Worm (Caenorhabditis elegans) whole organism, L4 larva: ENCODE data around the gene tnc-2.

Source experiments
- T20F7.1 ChIP-seq: fragments of 200-800 bp; sonication (Bioruptor generic); optimal IDR thresholded peaks from 2 replicates; lab custom pipeline; 2018; ENCODE audit warnings: mild to moderate bottlenecking, missing genetic modification characterization, missing compliant biosample characterization
- ZK546.5 ChIP-seq, 2 experiments: sonication (generic microtip); optimal IDR thresholded peaks; 2 replicates each; lab custom pipeline; 2017; ENCODE audit warnings: missing biosample characterization in 2 of 2, missing genetic modification characterization in 2 of 2
- aha-1 ChIP-seq: fragments of 150-350 bp; peaks from one replicate; lab custom pipeline; 2014; ENCODE audit warnings: missing biosample characterization, missing genetic modification characterization
- arid-1 ChIP-seq: fragments of 200-800 bp; sonication (Bioruptor generic); conservative IDR thresholded peaks from 2 replicates; pipeline ENCODE4 v1.3.6; 2022; ENCODE audit warnings: missing genetic modification reagents, missing genetic modification characterization, missing compliant biosample characterization
- ceh-20 ChIP-seq: fragments of 200-800 bp; sonication (Bioruptor generic); IDR thresholded peaks from 2 replicates; pipeline ENCODE4 v1.3.6; 2022; ENCODE audit warnings: missing genetic modification reagents, missing genetic modification characterization, missing compliant biosample characterization
- ceh-28 ChIP-seq: fragments of 150-350 bp; optimal IDR thresholded peaks from 2 replicates; lab custom pipeline; 2014; ENCODE audit warnings: missing biosample characterization, missing genetic modification reagents, missing genetic modification characterization
- ceh-62 ChIP-seq: sonication (generic microtip); optimal IDR thresholded peaks from 2 replicates; lab custom pipeline; 2017; ENCODE audit warnings: missing biosample characterization, missing genetic modification characterization
- ceh-82 ChIP-seq: sonication (generic microtip); optimal IDR thresholded peaks from 2 replicates; lab custom pipeline; 2017; ENCODE audit warnings: missing biosample characterization, missing genetic modification characterization
- ces-1 ChIP-seq: fragments of 150-350 bp; sonication (generic microtip); optimal IDR thresholded peaks from 4 replicates; lab custom pipeline; 2014; ENCODE audit warnings: missing biosample characterization, missing genetic modification reagents, missing genetic modification characterization
- cey-2 ChIP-seq: sonication (generic microtip); optimal IDR thresholded peaks from 3 replicates; lab custom pipeline; 2017; ENCODE audit warnings: missing genetic modification characterization, mild to moderate bottlenecking, missing compliant biosample characterization, antibody characterized with exemption, borderline replicate concordance; ENCODE audit not compliant: insufficient read depth
- daf-16 ChIP-seq, 3 experiments: sonication (generic microtip); optimal IDR thresholded peaks; 2 replicates each; lab custom pipeline; 2016 to 2017; ENCODE audit warnings: missing genetic modification characterization in 3 of 3, missing genetic modification reagents in 3 of 3, mild to moderate bottlenecking in 2 of 3, missing compliant biosample characterization in 2 of 3, missing biosample characterization in 1 of 3, moderate library complexity in 1 of 3
- dmd-6 ChIP-seq: fragments of 200-800 bp; sonication (Bioruptor generic); IDR thresholded peaks from 2 replicates; pipeline ENCODE4 v1.3.6; 2022; ENCODE audit warnings: missing genetic modification reagents, missing genetic modification characterization, missing compliant biosample characterization
- dmd-8 ChIP-seq: fragments of 200-800 bp; sonication (Bioruptor generic); IDR thresholded peaks from 2 replicates; pipeline ENCODE4 v1.3.6; 2022; ENCODE audit warnings: missing genetic modification characterization, missing compliant biosample characterization
- dpl-1 ChIP-seq: fragments of 150-350 bp; optimal IDR thresholded peaks from 2 replicates; lab custom pipeline; 2014; ENCODE audit warnings: missing biosample characterization, missing genetic modification reagents, missing genetic modification characterization
- dve-1 ChIP-seq: sonication (generic microtip); optimal IDR thresholded peaks from 2 replicates; lab custom pipeline; 2017; ENCODE audit warnings: antibody characterized with exemption, mild to moderate bottlenecking, missing genetic modification characterization, missing compliant biosample characterization; ENCODE audit not compliant: insufficient read depth
- egl-43 ChIP-seq: fragments of 200-800 bp; sonication (Bioruptor generic); IDR thresholded peaks from 2 replicates; pipeline ENCODE4 v1.3.6; 2022; ENCODE audit warnings: missing genetic modification reagents, missing genetic modification characterization, missing compliant biosample characterization
- hif-1 ChIP-seq, 2 experiments: sonication (generic microtip); optimal IDR thresholded peaks; 2 replicates each; lab custom pipeline; 2016 to 2017; ENCODE audit warnings: missing compliant biosample characterization in 2 of 2, missing genetic modification characterization in 2 of 2, missing genetic modification reagents in 2 of 2, missing genotype in 2 of 2, mild to moderate bottlenecking in 1 of 2
- hlh-11 ChIP-seq: fragments of 200-800 bp; sonication (Bioruptor generic); optimal IDR thresholded peaks from 2 replicates; lab custom pipeline; 2018; ENCODE audit warnings: mild to moderate bottlenecking, missing genetic modification characterization, missing compliant biosample characterization
- lin-1 ChIP-seq: fragments of 200-800 bp; sonication (Bioruptor generic); IDR thresholded peaks from 2 replicates; pipeline ENCODE4 v1.3.6; 2022; ENCODE audit warnings: missing genetic modification reagents, missing genetic modification characterization, missing compliant biosample characterization
- lin-38 ChIP-seq: fragments of 200-800 bp; sonication (Bioruptor generic); IDR thresholded peaks from 2 replicates; pipeline ENCODE4 v1.3.6; 2022; ENCODE audit warnings: missing genetic modification reagents, missing genetic modification characterization, missing compliant biosample characterization
- lsy-2 ChIP-seq, 2 experiments: fragments of 150-350 bp in 1 of 2; sonication (generic microtip) in 1 of 2; optimal IDR thresholded peaks; 2 replicates each; lab custom pipeline; 2014 to 2017; ENCODE audit warnings: missing biosample characterization in 2 of 2, missing genetic modification characterization in 2 of 2
- mdl-1 ChIP-seq, 2 experiments: fragments of 150-350 bp in 1 of 2; sonication (generic microtip) in 1 of 2; optimal IDR thresholded peaks; 2 replicates each; lab custom pipeline; 2014 to 2017; ENCODE audit warnings: missing biosample characterization in 2 of 2, missing genetic modification characterization in 2 of 2
- mxl-3 ChIP-seq: fragments of 200-800 bp; sonication (Bioruptor generic); optimal IDR thresholded peaks from 2 replicates; lab custom pipeline; 2018; ENCODE audit warnings: mild to moderate bottlenecking, missing genetic modification characterization, missing compliant biosample characterization
- nhr-102 ChIP-seq: sonication (generic microtip); optimal IDR thresholded peaks from 2 replicates; lab custom pipeline; 2016; ENCODE audit warnings: mild to moderate bottlenecking, missing genetic modification characterization, moderate library complexity, missing compliant biosample characterization
- nhr-28 ChIP-seq: fragments of 150-350 bp; optimal IDR thresholded peaks from 2 replicates; lab custom pipeline; 2014; ENCODE audit warnings: missing biosample characterization, missing genetic modification characterization
- nhr-41 ChIP-seq: fragments of 200-800 bp; sonication (Bioruptor generic); IDR thresholded peaks from 2 replicates; pipeline ENCODE4 v1.3.6; 2022; ENCODE audit warnings: missing genetic modification reagents, missing genetic modification characterization, missing compliant biosample characterization
- php-3 ChIP-seq: fragments of 200-800 bp; sonication (Bioruptor generic); IDR thresholded peaks from 2 replicates; pipeline ENCODE4 v1.3.6; 2022; ENCODE audit warnings: missing genetic modification reagents, missing genetic modification characterization, missing compliant biosample characterization
- pqm-1 ChIP-seq: sonication (generic microtip); optimal IDR thresholded peaks from 2 replicates; lab custom pipeline; 2017; ENCODE audit warnings: missing biosample characterization, missing genetic modification characterization
- set-16 ChIP-seq: fragments of 200-800 bp; sonication (Bioruptor generic); IDR thresholded peaks from 2 replicates; pipeline ENCODE4 v1.3.6; 2022; ENCODE audit warnings: missing genetic modification reagents, missing genetic modification characterization, missing compliant biosample characterization
- skn-1 ChIP-seq: fragments of 150-350 bp; optimal IDR thresholded peaks from 2 replicates; lab custom pipeline; 2014; ENCODE audit warnings: missing biosample characterization, missing genetic modification characterization
- snpc-1.2 ChIP-seq: fragments of 200-800 bp; sonication (Bioruptor generic); IDR thresholded peaks from 2 replicates; pipeline ENCODE4 v1.3.6; 2022; ENCODE audit warnings: missing genetic modification reagents, missing genetic modification characterization, missing compliant biosample characterization
- snpc-4 ChIP-seq: fragments of 150-350 bp; optimal IDR thresholded peaks from 2 replicates; lab custom pipeline; 2014; ENCODE audit warnings: missing biosample characterization, missing genetic modification characterization
- spr-1 ChIP-seq: sonication (generic microtip); optimal IDR thresholded peaks from 2 replicates; lab custom pipeline; 2016; ENCODE audit warnings: mild to moderate bottlenecking, missing genetic modification characterization, missing compliant biosample characterization
- unc-62 ChIP-seq, 3 experiments: fragments of 150-350 bp in 1 of 3; sonication (generic microtip); optimal IDR thresholded peaks in 2 of 3; peaks in 1 of 3; 1 replicate in 1 of 3; 2 replicates in 2 of 3; lab custom pipeline; 2014 to 2017; ENCODE audit warnings: missing biosample characterization in 3 of 3, missing genetic modification characterization in 3 of 3, missing genetic modification reagents in 3 of 3, missing genotype in 1 of 3
- zip-11 ChIP-seq: fragments of 200-800 bp; sonication (Bioruptor generic); IDR thresholded peaks from 2 replicates; pipeline ENCODE4 v1.3.6; 2022; ENCODE audit warnings: missing genetic modification characterization, missing compliant biosample characterization
- zip-2 ChIP-seq: fragments of 150-350 bp; optimal IDR thresholded peaks from 2 replicates; lab custom pipeline; 2014; ENCODE audit warnings: missing biosample characterization, missing genetic modification characterization
- ztf-11 ChIP-seq: fragments of 150-350 bp; optimal IDR thresholded peaks from 2 replicates; lab custom pipeline; 2014; ENCODE audit warnings: missing biosample characterization, missing genetic modification characterization

The tnc-2 gene

DNA sequence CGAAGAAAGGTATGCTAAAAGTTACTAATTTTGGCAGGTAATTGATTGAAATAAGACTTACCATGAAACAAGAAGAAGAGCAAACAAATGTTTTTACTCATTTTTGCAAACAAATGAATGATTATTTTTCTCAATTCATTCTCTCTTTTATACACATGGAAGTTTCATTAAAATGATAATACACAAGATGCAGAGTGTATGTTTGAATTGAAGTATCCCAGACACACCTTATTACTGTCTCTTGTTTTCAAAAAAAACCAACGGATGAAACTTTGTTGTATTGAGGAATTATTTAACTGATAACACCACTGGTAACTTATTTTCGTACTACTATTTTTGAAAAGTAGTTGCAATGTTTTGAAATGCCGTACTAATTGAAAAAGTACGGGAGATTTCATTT lies 12.7 kb downstream of the tnc-2 start, which contains the start of gene clec-59:
Gene clec-59, minus strand, starts transcription at position 101 of the 400 bp plus-strand sequence.
- no peak for TF ChIP-seq set-16 (GFP tag; lab: Robert Waterston, UW)
- no peak for TF ChIP-seq ceh-82 (tag; lab: Kevin White, UChicago)
- TF ChIP-seq mdl-1 (tag; optimal IDR thresholded peaks at IDR 0.05; lab: Kevin White, UChicago) = no peak
- no peak for TF ChIP-seq hlh-11 (tag; lab: Kevin White, UChicago)
- no peak for TF ChIP-seq lin-1 (GFP tag; lab: Robert Waterston, UW)
- TF ChIP-seq lsy-2 (tag; optimal IDR thresholded peaks at IDR 0.05; lab: Kevin White, UChicago) = no peak
- TF ChIP-seq T20F7.1 (GFP tag; lab: Kevin White, UChicago) = no peak
- no peak for TF ChIP-seq ZK546.5 (tag; optimal IDR thresholded peaks at IDR 0.05; lab: Kevin White, UChicago)
- TF ChIP-seq snpc-4 (tag; lab: Kevin White, UChicago) = no peak
- TF ChIP-seq arid-1 (GFP tag; lab: Robert Waterston, UW) = no peak
- no peak for TF ChIP-seq ceh-28 (tag; lab: Kevin White, UChicago)
- no peak for TF ChIP-seq spr-1 (tag; lab: Kevin White, UChicago)
- TF ChIP-seq egl-43 (GFP tag; lab: Robert Waterston, UW) = no peak
- TF ChIP-seq lin-38 (GFP tag; lab: Robert Waterston, UW) = no peak
- TF ChIP-seq nhr-102 = no peak
- no peak for TF ChIP-seq skn-1 (tag; lab: Kevin White, UChicago)
- no peak for TF ChIP-seq zip-2
- TF ChIP-seq ces-1 (GFP tag; lab: Kevin White, UChicago) = no peak
- no peak for TF ChIP-seq nhr-41 (GFP tag; lab: Robert Waterston, UW)

DNA sequence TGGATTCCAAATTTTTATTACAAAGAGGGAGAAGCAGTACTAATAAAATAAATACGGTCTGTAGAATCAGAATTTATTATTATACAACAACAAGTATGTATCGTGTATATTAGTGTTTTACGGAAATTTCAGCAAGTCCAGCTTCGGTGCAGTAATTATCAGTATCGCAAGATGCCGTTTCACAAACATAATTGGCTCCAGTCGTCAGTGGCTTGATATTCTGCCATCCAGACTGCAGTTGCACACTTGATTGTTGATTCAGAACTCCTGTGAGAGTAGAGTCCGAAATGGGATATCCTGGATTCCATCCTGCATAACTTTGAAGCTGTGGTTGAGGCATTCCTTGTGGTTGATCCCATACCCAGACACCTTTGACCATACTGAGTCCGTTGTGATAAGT lies 13.4 kb downstream of the tnc-2 start:
- no peak for TF ChIP-seq dmd-8 (GFP tag; lab: Robert Waterston, UW)
- TF ChIP-seq aha-1 = peak; percentile 91

DNA sequence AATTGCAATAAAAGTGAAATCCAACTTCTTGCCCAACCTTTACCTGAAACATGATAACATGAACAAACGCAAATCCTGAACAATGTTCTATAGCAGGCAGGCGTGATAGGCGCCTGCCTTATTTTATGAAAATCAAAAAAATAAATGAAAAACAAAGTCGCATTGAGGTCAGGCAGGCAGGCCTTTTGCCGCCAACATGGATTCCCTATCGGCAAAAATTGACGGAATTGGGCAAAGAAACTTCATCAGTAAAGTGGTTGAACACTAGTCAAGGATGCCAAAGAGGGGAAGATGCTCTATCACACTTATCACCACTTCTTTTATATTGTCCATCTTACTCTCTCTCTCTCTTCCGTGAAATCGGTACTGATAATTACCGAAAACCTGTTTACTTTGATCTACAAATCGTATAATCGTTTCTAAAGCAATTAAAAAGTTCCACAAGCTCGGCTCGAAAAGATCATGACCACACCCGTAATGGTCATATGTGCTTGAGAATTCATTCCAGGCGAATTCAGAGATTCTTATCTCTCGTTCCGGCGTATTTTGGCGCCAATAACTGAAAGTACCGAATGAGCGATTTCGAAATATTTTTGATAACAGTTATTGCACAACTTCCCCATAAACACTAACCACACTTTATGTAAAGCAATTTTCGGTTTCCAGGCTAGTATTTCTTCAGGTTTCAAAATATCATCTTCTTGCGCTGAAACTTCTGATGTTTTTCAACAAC lies 15.3 kb downstream of the tnc-2 start, which contains the start of the genes clec-60 and ZK666.11:
Gene clec-60, minus strand, starts transcription at position 51 of the 733 bp plus-strand sequence.
Gene ZK666.11, plus strand, starts transcription at position 699 of the 733 bp plus-strand sequence.
- TF ChIP-seq ces-1 (GFP tag; lab: Kevin White, UChicago) (no peak), pqm-1 (peak; percentile 2), ZK546.5 (tag; optimal IDR thresholded peaks at IDR 0.05; lab: Kevin White, UChicago) (no peak), dmd-6 (GFP tag; lab: Robert Waterston, UW) (peak; percentile 27; the same call in 1 of the 2 replicates), nhr-28 (peak; percentile 73), hlh-11 (tag; lab: Kevin White, UChicago) (peak; percentile 37)

DNA sequence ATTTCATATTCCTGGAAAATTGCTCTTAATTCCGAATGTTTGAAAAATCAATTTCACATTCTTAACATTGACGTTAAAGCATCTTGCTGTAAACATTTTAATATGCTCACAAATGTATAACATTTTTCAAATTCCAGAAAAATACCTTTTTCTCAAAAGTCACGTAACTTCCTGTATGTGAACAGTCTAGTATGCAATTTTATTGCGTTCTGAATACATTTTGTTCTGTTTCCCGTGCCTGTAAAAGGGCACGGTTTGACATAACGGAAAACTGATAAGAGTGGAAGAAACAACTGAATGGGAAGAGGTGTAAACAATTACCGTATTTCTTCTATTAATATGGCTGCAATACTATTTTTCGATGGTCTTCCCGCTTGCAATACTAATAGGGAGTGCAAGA lies 16.2 kb downstream of the tnc-2 start:
- peak; percentile 50; the same call in 1 of the 2 replicates for TF ChIP-seq dmd-6 (GFP tag; lab: Robert Waterston, UW)
- peak; percentile 2 for TF ChIP-seq hlh-11 (tag; lab: Kevin White, UChicago)
- no peak for TF ChIP-seq mxl-3 (GFP tag; lab: Kevin White, UChicago)
- TF ChIP-seq ceh-62 = no peak
- TF ChIP-seq mdl-1 (tag; optimal IDR thresholded peaks at IDR 0.05; lab: Kevin White, UChicago) = no peak
- peak in 1 of 2 experiments; percentile 84 for TF ChIP-seq hif-1 (tag; optimal IDR thresholded peaks at IDR 0.05; lab: Kevin White, UChicago)
- peak; percentile 84 for TF ChIP-seq pqm-1
- TF ChIP-seq cey-2 (tag; lab: Kevin White, UChicago) = no peak
- no peak for TF ChIP-seq zip-11 (GFP tag; lab: Robert Waterston, UW)
- peak; percentile 61 for TF ChIP-seq nhr-28
- no peak for TF ChIP-seq nhr-41 (GFP tag; lab: Robert Waterston, UW)
- peak; percentile 77 for TF ChIP-seq aha-1
- no peak for TF ChIP-seq lin-38 (GFP tag; lab: Robert Waterston, UW)
- TF ChIP-seq snpc-1.2 (GFP tag; lab: Robert Waterston, UW) = no peak
- TF ChIP-seq dve-1 (tag; lab: Kevin White, UChicago) = peak; percentile 13
- no peak for TF ChIP-seq ceh-20
- TF ChIP-seq unc-62 (GFP tag; optimal IDR thresholded peaks at IDR 0.05 in 1 of 2; lab: Kevin White, UChicago) = peak in 1 of 2 experiments; percentile 27
- no peak for TF ChIP-seq unc-62 (tag; optimal IDR thresholded peaks at IDR 0.05; lab: Kevin White, UChicago)
- 0 out of 2 replicates have a peak, but pooled peaks have one; percentile 40 for TF ChIP-seq php-3 (GFP tag; lab: Robert Waterston, UW)
- TF ChIP-seq dpl-1 (GFP tag; lab: Kevin White, UChicago) = no peak
- TF ChIP-seq daf-16 (GFP tag; optimal IDR thresholded peaks at IDR 0.05; lab: Kevin White, UChicago) = no peak
- TF ChIP-seq daf-16 (tag; optimal IDR thresholded peaks at IDR 0.05; lab: Kevin White, UChicago) = peak; percentile 81
- TF ChIP-seq ztf-11 (tag; lab: Kevin White, UChicago) = no peak
